Fruit fly (Drosophila melanogaster) whole organism, wandering third instar larva: ENCODE data around the gene STUB1.

ENCODE experiments used
- CG32264 ChIP-seq: fragments of 200-800 bp; sonication (Bioruptor generic); optimal IDR thresholded peaks from 2 replicates; lab custom pipeline; 2016; ENCODE audit warnings: missing biosample characterization, missing genetic modification characterization
- OdsH ChIP-seq: fragments of 200-800 bp; sonication (Bioruptor generic); optimal IDR thresholded peaks from 2 replicates; lab custom pipeline; 2016; ENCODE audit warnings: missing biosample characterization, mild to moderate bottlenecking, missing genetic modification characterization
- br ChIP-seq: fragments of 200-800 bp; sonication (Bioruptor generic); optimal IDR thresholded peaks from 2 replicates; lab custom pipeline; 2016; ENCODE audit warnings: missing biosample characterization, missing genetic modification characterization
- dsf ChIP-seq: sonication (Bioruptor generic); optimal IDR thresholded peaks from 2 replicates; lab custom pipeline; 2016; ENCODE audit warnings: missing biosample characterization, missing genetic modification characterization, borderline replicate concordance
- pan ChIP-seq: fragments of >200 bp; optimal IDR thresholded peaks from 2 replicates; lab custom pipeline; 2017
- rgr ChIP-seq: fragments of 200-800 bp; sonication (Bioruptor generic); optimal IDR thresholded peaks from 3 replicates; lab custom pipeline; 2016; ENCODE audit warnings: missing biosample characterization, mild to moderate bottlenecking, missing genetic modification characterization
- sage ChIP-seq: fragments of 200-800 bp; sonication (Bioruptor generic); optimal IDR thresholded peaks from 2 replicates; lab custom pipeline; 2016; ENCODE audit warnings: missing biosample characterization, mild to moderate bottlenecking, missing genetic modification characterization
- usp ChIP-seq: fragments of >200 bp; optimal IDR thresholded peaks from 2 replicates; lab custom pipeline; 2017; ENCODE audit warnings: missing biosample characterization, missing genetic modification characterization

dm6 chr2L:10476879-10477278 lies 39.5 kb downstream of the STUB1 start, which contains the start of gene RluA-2:
- TF ChIP-seq OdsH = no peak
- no peak for TF ChIP-seq usp (GFP tag; lab: Kevin White, UChicago)
- no peak for TF ChIP-seq CG32264
- TF ChIP-seq dsf = no peak
- no peak for TF ChIP-seq sage (GFP tag; lab: Kevin White, UChicago)
- no peak for TF ChIP-seq pan
- TF ChIP-seq rgr (GFP tag; lab: Kevin White, UChicago) = no peak
- no peak for TF ChIP-seq br
